Fruit fly (Drosophila melanogaster) whole organism, embryonic: ENCODE measurements around the gene CG16790.

ENCODE experiments used
- Atf-2 ChIP-seq: fragments of 200-800 bp; sonication (Bioruptor generic); optimal IDR thresholded peaks from 2 replicates; lab custom pipeline; 2016; ENCODE audit warnings: missing biosample characterization, missing genetic modification characterization
- Atf3 ChIP-seq: fragments of 200-800 bp; sonication (Bioruptor generic); optimal IDR thresholded peaks from 3 replicates; lab custom pipeline; 2016; ENCODE audit warnings: missing biosample characterization, missing genetic modification characterization
- BEAF-32 ChIP-seq: fragments of 200-800 bp; sonication (Bioruptor generic); optimal IDR thresholded peaks from 3 replicates; lab custom pipeline; 2017; ENCODE audit warnings: missing biosample characterization, missing genetic modification characterization, mild to moderate bottlenecking, moderate library complexity, missing genetic modification reagents
- CG11723 ChIP-seq: fragments of 200-800 bp; sonication (Bioruptor generic); optimal IDR thresholded peaks from 2 replicates; lab custom pipeline; 2017; ENCODE audit warnings: missing biosample characterization, mild to moderate bottlenecking, missing genetic modification characterization
- CG12071 ChIP-seq: fragments of 200-800 bp; sonication (Bioruptor generic); optimal IDR thresholded peaks from 3 replicates; lab custom pipeline; 2018; ENCODE audit warnings: missing biosample characterization, mild to moderate bottlenecking, missing genetic modification characterization
- CG15011 ChIP-seq: fragments of 200-800 bp; sonication (Bioruptor generic); optimal IDR thresholded peaks from 3 replicates; lab custom pipeline; 2018; ENCODE audit warnings: missing biosample characterization, mild to moderate bottlenecking, missing genetic modification characterization
- CG15514 ChIP-seq: fragments of 200-800 bp; sonication (Bioruptor generic); optimal IDR thresholded peaks from 3 replicates; lab custom pipeline; 2017; ENCODE audit warnings: missing biosample characterization, missing genetic modification characterization, mild to moderate bottlenecking, moderate library complexity, missing genetic modification reagents
- CG2875 ChIP-seq: fragments of 200-800 bp; sonication (Bioruptor generic); optimal IDR thresholded peaks from 2 replicates; lab custom pipeline; 2017; ENCODE audit warnings: missing biosample characterization, mild to moderate bottlenecking, missing genetic modification characterization, missing genetic modification reagents
- CG3407 ChIP-seq: fragments of 200-800 bp; sonication (Bioruptor generic); optimal IDR thresholded peaks from 2 replicates; lab custom pipeline; 2018; ENCODE audit warnings: missing biosample characterization, mild to moderate bottlenecking, missing genetic modification characterization
- CG4404 ChIP-seq: fragments of 200-800 bp; sonication (Bioruptor generic); IDR thresholded peaks from 2 replicates; pipeline ENCODE4 v1.3.6; 2022; ENCODE audit warnings: missing biosample characterization, missing genetic modification characterization
- CG4854 ChIP-seq: fragments of 200-800 bp; sonication (Bioruptor generic); optimal IDR thresholded peaks from 2 replicates; lab custom pipeline; 2016; ENCODE audit warnings: missing biosample characterization, missing genetic modification characterization, inconsistent platforms
- CG6254 ChIP-seq: fragments of 200-800 bp; sonication (Bioruptor generic); optimal IDR thresholded peaks from 3 replicates; lab custom pipeline; 2017; ENCODE audit warnings: mild to moderate bottlenecking, missing biosample characterization, missing genetic modification reagents, missing genetic modification characterization
- CG9609 ChIP-seq: fragments of 200-800 bp; sonication (Bioruptor generic); optimal IDR thresholded peaks from 3 replicates; lab custom pipeline; 2016; ENCODE audit warnings: missing biosample characterization, missing genetic modification characterization
- H15 ChIP-seq: fragments of 200-800 bp; sonication (Bioruptor generic); IDR thresholded peaks from 3 replicates; pipeline ENCODE4 v1.3.6; 2022; ENCODE audit warnings: missing biosample characterization, missing genetic modification characterization
- HmgD ChIP-seq: fragments of 200-800 bp; sonication (Bioruptor generic); optimal IDR thresholded peaks from 3 replicates; lab custom pipeline; 2016; ENCODE audit warnings: missing biosample characterization, missing genetic modification characterization
- Hr3 ChIP-seq: fragments of 200-800 bp; sonication (Bioruptor generic); optimal IDR thresholded peaks from 3 replicates; lab custom pipeline; 2016; ENCODE audit warnings: missing biosample characterization, missing genetic modification characterization
- NfI ChIP-seq: fragments of 200-800 bp; sonication (Bioruptor generic); optimal IDR thresholded peaks from 3 replicates; lab custom pipeline; 2018; ENCODE audit warnings: missing biosample characterization, mild to moderate bottlenecking, missing genetic modification characterization, moderate library complexity
- Poxn ChIP-seq: fragments of 200-800 bp; sonication (Bioruptor generic); IDR thresholded peaks from 2 replicates; pipeline ENCODE4 v1.3.6; 2022; ENCODE audit warnings: missing biosample characterization, missing genetic modification characterization
- Ptx1 ChIP-seq: fragments of 200-800 bp; sonication (Bioruptor generic); IDR thresholded peaks from 2 replicates; pipeline ENCODE4 v1.3.6; 2022; ENCODE audit warnings: missing biosample characterization, missing genetic modification characterization
- Ravus ChIP-seq: fragments of 200-800 bp; sonication (Bioruptor generic); IDR thresholded peaks from 2 replicates; pipeline ENCODE4 v1.3.6; 2022; ENCODE audit warnings: missing biosample characterization, missing genetic modification characterization
- Sry-β ChIP-seq: fragments of 200-800 bp; sonication (Bioruptor generic); optimal IDR thresholded peaks from 2 replicates; lab custom pipeline; 2018; ENCODE audit warnings: missing biosample characterization, mild to moderate bottlenecking, missing genetic modification characterization, moderate library complexity
- Usf ChIP-seq: fragments of 200-800 bp; sonication (Bioruptor generic); optimal IDR thresholded peaks from 2 replicates; lab custom pipeline; 2017; ENCODE audit warnings: missing genotype, missing biosample characterization, missing genetic modification characterization
- az2 ChIP-seq: fragments of 200-800 bp; sonication (Bioruptor generic); optimal IDR thresholded peaks from 3 replicates; lab custom pipeline; 2016; ENCODE audit warnings: missing biosample characterization, missing genetic modification characterization
- bab2 ChIP-seq: fragments of 200-800 bp; sonication (Bioruptor generic); optimal IDR thresholded peaks from 2 replicates; lab custom pipeline; 2016; ENCODE audit warnings: missing biosample characterization, missing genetic modification characterization
- bowl ChIP-seq: fragments of 200-800 bp; sonication (Bioruptor generic); IDR thresholded peaks from 2 replicates; pipeline ENCODE4 v1.3.6; 2022; ENCODE audit warnings: missing biosample characterization, missing genetic modification characterization
- bsh ChIP-seq, 2 experiments: fragments of 200-800 bp; sonication (Bioruptor generic); optimal IDR thresholded peaks; 2 replicates each; lab custom pipeline; 2017 to 2018; ENCODE audit warnings: mild to moderate bottlenecking in 2 of 2, missing biosample characterization in 2 of 2, missing genetic modification characterization in 2 of 2, moderate library complexity in 1 of 2
- btn ChIP-seq: fragments of 200-800 bp; sonication (Bioruptor generic); optimal IDR thresholded peaks from 2 replicates; lab custom pipeline; 2016; ENCODE audit warnings: missing biosample characterization, missing genetic modification characterization
- chn ChIP-seq: fragments of 200-800 bp; sonication (Bioruptor generic); optimal IDR thresholded peaks from 2 replicates; lab custom pipeline; 2016; ENCODE audit warnings: missing biosample characterization, missing genetic modification characterization
- ci ChIP-seq: fragments of 200-800 bp; sonication (Bioruptor generic); IDR thresholded peaks from 3 replicates; pipeline ENCODE4 v1.3.6; 2022; ENCODE audit warnings: missing biosample characterization, missing genetic modification characterization
- croc ChIP-seq: fragments of 200-800 bp; sonication (Bioruptor generic); conservative IDR thresholded peaks from 3 replicates; pipeline ENCODE4 v1.3.6; 2022; ENCODE audit warnings: missing biosample characterization, missing genetic modification characterization
- dan ChIP-seq: fragments of 200-800 bp; sonication (Bioruptor generic); IDR thresholded peaks from 2 replicates; pipeline ENCODE4 v1.3.6; 2022; ENCODE audit warnings: missing biosample characterization, missing genetic modification characterization
- esg ChIP-seq: fragments of 200-800 bp; sonication (Bioruptor generic); conservative IDR thresholded peaks from 2 replicates; pipeline ENCODE4 v1.3.6; 2022; ENCODE audit warnings: missing biosample characterization, missing genetic modification characterization
- fd96Cb ChIP-seq: fragments of 200-800 bp; sonication (Bioruptor generic); optimal IDR thresholded peaks from 2 replicates; lab custom pipeline; 2018; ENCODE audit warnings: missing biosample characterization, mild to moderate bottlenecking, missing genetic modification characterization, moderate library complexity
- kah ChIP-seq: fragments of 200-800 bp; sonication (Bioruptor generic); optimal IDR thresholded peaks from 2 replicates; lab custom pipeline; 2018; ENCODE audit warnings: missing biosample characterization, mild to moderate bottlenecking, missing genetic modification characterization
- lilli ChIP-seq: fragments of 200-800 bp; sonication (Bioruptor generic); optimal IDR thresholded peaks from 3 replicates; lab custom pipeline; 2016; ENCODE audit warnings: missing biosample characterization, missing genetic modification characterization
- nom ChIP-seq: fragments of 200-800 bp; sonication (Bioruptor generic); optimal IDR thresholded peaks from 2 replicates; lab custom pipeline; 2017; ENCODE audit warnings: missing biosample characterization, missing genetic modification characterization, mild to moderate bottlenecking, moderate library complexity, missing genetic modification reagents
- otp ChIP-seq: fragments of 200-800 bp; sonication (Bioruptor generic); IDR thresholded peaks from 3 replicates; pipeline ENCODE4, ENCODE4 v1.3.6; 2022; ENCODE audit warnings: missing biosample characterization, missing genetic modification characterization
- repo ChIP-seq: fragments of 200-800 bp; sonication (Bioruptor generic); optimal IDR thresholded peaks from 2 replicates; lab custom pipeline; 2016; ENCODE audit warnings: missing biosample characterization, missing genetic modification characterization
- sens ChIP-seq: fragments of 200-800 bp; sonication (Bioruptor generic); peaks from one replicate; lab custom pipeline; 2016; ENCODE audit warnings: missing biosample characterization, missing genetic modification characterization
- shn ChIP-seq: fragments of 200-800 bp; sonication (Bioruptor generic); optimal IDR thresholded peaks from 3 replicates; lab custom pipeline; 2016; ENCODE audit warnings: missing biosample characterization, missing genetic modification characterization
- stwl ChIP-seq: fragments of 200-800 bp; sonication (Bioruptor generic); optimal IDR thresholded peaks from 3 replicates; lab custom pipeline; 2018; ENCODE audit warnings: missing biosample characterization, mild to moderate bottlenecking, missing genetic modification characterization, moderate library complexity
- sug ChIP-seq: fragments of 200-800 bp; optimal IDR thresholded peaks from 2 replicates; lab custom pipeline; 2019; ENCODE audit warnings: missing biosample characterization, mild to moderate bottlenecking, missing genetic modification characterization, moderate library complexity
- tin ChIP-seq: fragments of 200-800 bp; sonication (Bioruptor generic); optimal IDR thresholded peaks from 3 replicates; lab custom pipeline; 2016; ENCODE audit warnings: missing biosample characterization, missing genetic modification characterization
- tio ChIP-seq: fragments of 200-800 bp; sonication (Bioruptor generic); optimal IDR thresholded peaks from 2 replicates; lab custom pipeline; 2017; ENCODE audit warnings: missing biosample characterization, missing genetic modification characterization, inconsistent platforms
- trem ChIP-seq: fragments of 200-800 bp; optimal IDR thresholded peaks from 3 replicates; lab custom pipeline; 2019; ENCODE audit warnings: missing biosample characterization, mild to moderate bottlenecking, missing genetic modification characterization, moderate library complexity
- tup ChIP-seq: fragments of 200-800 bp; sonication (Bioruptor generic); optimal IDR thresholded peaks from 2 replicates; lab custom pipeline; 2016; ENCODE audit warnings: missing biosample characterization, mild to moderate bottlenecking, missing genetic modification characterization, moderate library complexity
- unc-4 ChIP-seq: fragments of 200-800 bp; sonication (Bioruptor generic); IDR thresholded peaks from 2 replicates; pipeline ENCODE4 v1.3.6; 2022; ENCODE audit warnings: missing biosample characterization, missing genetic modification characterization; ENCODE audit not compliant: partially characterized antibody
- vvl ChIP-seq: fragments of 200-800 bp; sonication (Bioruptor generic); IDR thresholded peaks from 2 replicates; pipeline ENCODE4 v1.3.6; 2022; ENCODE audit warnings: missing biosample characterization, missing genetic modification characterization
- zfh1 ChIP-seq: fragments of 200-800 bp; sonication (Bioruptor generic); IDR thresholded peaks from 3 replicates; pipeline ENCODE4 v1.3.6; 2022; ENCODE audit warnings: missing biosample characterization, missing genetic modification characterization
- zfh2 ChIP-seq: fragments of 200-800 bp; sonication (Bioruptor generic); optimal IDR thresholded peaks from 2 replicates; lab custom pipeline; 2016; ENCODE audit warnings: missing biosample characterization, missing genetic modification characterization

CG16790 gene

dm6 chr3R:9605084-9605483 is 35.1 kb upstream of the CG16790 start (continued):
- no peak for TF ChIP-seq kah (GFP tag; lab: Kevin White, UChicago)
- peak; percentile 37 for TF ChIP-seq nom (GFP tag; lab: Kevin White, UChicago)
- no peak for TF ChIP-seq CG15011 (GFP tag; lab: Kevin White, UChicago)
- no peak for TF ChIP-seq zfh2 (GFP tag; lab: Kevin White, UChicago)
- TF ChIP-seq shn (GFP tag; lab: Kevin White, UChicago): no peak
- no peak for TF ChIP-seq bowl
- TF ChIP-seq sug (tag; lab: Kevin White, UChicago): no peak
- peak; percentile 35; the same call in 1 of the 2 replicates for TF ChIP-seq CG4404 (GFP tag; lab: Robert Waterston, UW)
- TF ChIP-seq CG9609 (GFP tag; lab: Kevin White, UChicago): peak; percentile 10
- TF ChIP-seq vvl (GFP tag; lab: Robert Waterston, UW): peak; percentile 61; the same call in 1 of the 2 replicates
- no peak for TF ChIP-seq CG15514
- TF ChIP-seq zfh1 (GFP tag; lab: Robert Waterston, UW): peak; percentile 68; the same call in 1 of the 3 replicates
- TF ChIP-seq tup: peak; percentile 8
- TF ChIP-seq CG4854 (GFP tag; lab: Kevin White, UChicago): no peak
- peak; percentile 48; the same call in 2 of the 3 replicates for TF ChIP-seq croc (GFP tag; lab: Robert Waterston, UW)
- TF ChIP-seq otp (GFP tag; lab: Robert Waterston, UW): peak; percentile 54; the same call in 1 of the 3 replicates
- peak; percentile 57 for TF ChIP-seq tin (GFP tag; lab: Kevin White, UChicago)
- TF ChIP-seq sens (GFP tag; lab: Kevin White, UChicago): peak; percentile 93
- TF ChIP-seq repo (GFP tag; lab: Kevin White, UChicago): no peak
- TF ChIP-seq btn: peak; percentile 13
- 0 out of 2 replicates have a peak, but pooled peaks have one; percentile 10 for TF ChIP-seq Ptx1
- peak; percentile 41 for TF ChIP-seq trem (tag; lab: Kevin White, UChicago)
- peak; percentile 47 to 77 for TF ChIP-seq bsh (GFP tag; optimal IDR thresholded peaks at IDR 0.05; lab: Kevin White, UChicago)
- peak; percentile 54 for TF ChIP-seq CG6254 (GFP tag; lab: Kevin White, UChicago)
- TF ChIP-seq ci (GFP tag; lab: Robert Waterston, UW): peak; percentile 52; the same call in 1 of the 3 replicates
- no peak for TF ChIP-seq CG12071 (GFP tag; lab: Kevin White, UChicago)
- TF ChIP-seq CG11723 (GFP tag; lab: Kevin White, UChicago): peak; percentile 1
- TF ChIP-seq tio (GFP tag; lab: Kevin White, UChicago): peak; percentile 43
- no peak for TF ChIP-seq Sry-β
- peak; percentile 34 for TF ChIP-seq lilli (GFP tag; lab: Kevin White, UChicago)
- TF ChIP-seq Ravus (GFP tag; lab: Robert Waterston, UW): no peak
- peak; percentile 36 for TF ChIP-seq bab2
- no peak for TF ChIP-seq Poxn (GFP tag; lab: Robert Waterston, UW)
- no peak for TF ChIP-seq CG2875 (GFP tag; lab: Kevin White, UChicago)
- no peak for TF ChIP-seq BEAF-32
- TF ChIP-seq unc-4 (GFP tag; lab: Robert Waterston, UW): no peak
- peak; percentile 56 for TF ChIP-seq chn (GFP tag; lab: Kevin White, UChicago)
- TF ChIP-seq dan (GFP tag; lab: Robert Waterston, UW): no peak
- TF ChIP-seq HmgD (GFP tag; lab: Kevin White, UChicago): no peak
- TF ChIP-seq Atf3 (GFP tag; lab: Kevin White, UChicago): no peak
- TF ChIP-seq az2 (GFP tag; lab: Kevin White, UChicago): peak; percentile 31
- TF ChIP-seq Usf: peak; percentile 23
- no peak for TF ChIP-seq NfI (GFP tag; lab: Kevin White, UChicago)
- TF ChIP-seq Hr3 (GFP tag; lab: Kevin White, UChicago): peak; percentile 16
- 0 out of 3 replicates have a peak, but pooled peaks have one; percentile 36 for TF ChIP-seq H15
- no peak for TF ChIP-seq esg (GFP tag; lab: Robert Waterston, UW)
- peak; percentile 24 for TF ChIP-seq CG3407 (GFP tag; lab: Kevin White, UChicago)
- peak; percentile 2 for TF ChIP-seq stwl (tag; lab: Kevin White, UChicago)
- peak; percentile 60 for TF ChIP-seq fd96Cb
- TF ChIP-seq Atf-2 (GFP tag; lab: Kevin White, UChicago): no peak
